Fruit fly (Drosophila melanogaster): ENCODE measurements around the gene CG8861.

DNA sequence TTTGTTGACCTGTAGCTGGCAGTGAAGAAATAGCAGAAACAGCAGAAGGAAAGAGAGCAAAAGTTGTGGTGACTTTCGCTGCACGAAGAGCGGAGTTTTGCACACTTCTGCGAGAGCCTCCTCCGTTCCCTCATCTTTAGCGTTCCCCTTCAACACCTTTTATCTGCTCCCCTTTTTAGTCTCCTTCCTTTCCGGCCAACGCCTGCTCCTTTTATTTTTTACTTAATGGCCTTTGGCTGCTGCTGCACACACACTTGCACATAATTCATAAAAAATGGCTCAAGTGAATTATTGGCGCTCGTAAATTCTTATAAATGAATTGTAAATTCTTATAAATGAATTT lies 20.0 kb upstream of the CG8861 start:
- TF ChIP-seq CG8478 (optimal IDR thresholded peaks at IDR 0.05) (no peak), CTCF (optimal IDR thresholded peaks at IDR 0.05) (no peak)
